Fruit fly (Drosophila melanogaster): Measurements from ENCODE around the gene CG14434.

The CG14434 gene

DNA sequence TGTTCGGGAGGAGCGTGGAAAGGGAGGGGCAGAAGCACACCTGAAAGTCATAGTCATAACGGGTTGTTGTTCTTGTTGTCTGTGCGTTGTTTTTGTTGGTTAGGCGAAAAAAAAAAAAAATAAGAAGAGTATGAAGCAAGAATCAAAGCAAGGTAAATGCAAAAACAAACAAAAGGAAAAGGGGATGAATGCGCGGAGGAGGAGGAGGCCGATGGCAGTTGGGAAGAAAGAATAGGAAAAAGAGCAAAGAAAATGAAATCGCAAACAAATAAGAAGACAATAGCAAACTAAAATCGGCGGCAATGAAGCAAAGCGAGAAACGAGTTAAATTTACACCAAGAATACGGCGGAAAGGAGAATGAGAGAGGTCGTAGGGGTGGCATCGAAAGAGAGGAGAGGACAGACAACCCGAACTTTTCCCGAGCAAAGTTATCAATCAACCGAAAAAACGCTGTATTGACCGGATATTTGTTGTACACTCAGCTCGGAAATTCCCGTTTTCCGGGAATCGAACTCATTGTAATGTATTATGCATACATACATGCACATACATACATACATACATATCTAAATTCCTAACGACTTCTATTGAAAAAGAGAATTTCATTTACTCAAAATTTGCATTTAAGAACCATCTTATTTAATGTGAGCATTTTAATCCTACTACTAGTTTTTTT, 6.4 kb downstream of the CG14434 start (continued):
- TF ChIP-seq CG15479 (GFP tag; optimal IDR thresholded peaks at IDR 0.05) (no peak), fd96Cb (tag; optimal IDR thresholded peaks at IDR 0.05) (peak; percentile 35), CG11085 (GFP tag; IDR thresholded peaks at IDR 0.05) (no peak), CG6683 (GFP tag; optimal IDR thresholded peaks at IDR 0.05) (no peak), sisA (GFP tag; IDR thresholded peaks at IDR 0.05) (no peak), CG5245 (GFP tag; optimal IDR thresholded peaks at IDR 0.05) (no peak), fu2 (GFP tag; optimal IDR thresholded peaks at IDR 0.05) (no peak), pb (GFP tag; optimal IDR thresholded peaks at IDR 0.05) (no peak), NK7.1 (GFP tag; optimal IDR thresholded peaks at IDR 0.05) (no peak), Scr (GFP tag; IDR thresholded peaks at IDR 0.05; ENCODE audit: partially characterized antibody) (no peak), ken (GFP tag; IDR thresholded peaks at IDR 0.05) (no peak), tio (GFP tag; optimal IDR thresholded peaks at IDR 0.05) (no peak), NfI (GFP tag; optimal IDR thresholded peaks at IDR 0.05) (no peak), Gsc (GFP tag; IDR thresholded peaks at IDR 0.05) (no peak), slp2 (GFP tag; optimal IDR thresholded peaks at IDR 0.05) (no peak), CG10321 (GFP tag; IDR thresholded peaks at IDR 0.05) (no peak), CG14441 (GFP tag; IDR thresholded peaks at IDR 0.05) (0 out of 2 replicates have a peak, but pooled peaks have one; percentile 28), CG9727 (GFP tag; optimal IDR thresholded peaks at IDR 0.05) (no peak), fd102C (GFP tag; optimal IDR thresholded peaks at IDR 0.05) (no peak), CG1832 (GFP tag; optimal IDR thresholded peaks at IDR 0.05) (no peak), sim (GFP tag; IDR thresholded peaks at IDR 0.05) (no peak), Awh (GFP tag; IDR thresholded peaks at IDR 0.05) (no peak), luna (GFP tag; optimal IDR thresholded peaks at IDR 0.05) (no peak), vfl (GFP tag; optimal IDR thresholded peaks at IDR 0.05) (no peak), CoRest (tag; optimal IDR thresholded peaks at IDR 0.05) (no peak), exex (tag; optimal IDR thresholded peaks at IDR 0.05) (no peak), jing (GFP tag; optimal IDR thresholded peaks at IDR 0.05) (no peak), CG3065 (GFP tag; optimal IDR thresholded peaks at IDR 0.05) (no peak), CG7357 (GFP tag; IDR thresholded peaks at IDR 0.05) (no peak), gsb (GFP tag; IDR thresholded peaks at IDR 0.05) (no peak), shn (GFP tag; optimal IDR thresholded peaks at IDR 0.05) (no peak), CG4282 (GFP tag; optimal IDR thresholded peaks at IDR 0.05) (no peak), Hmr (GFP tag; optimal IDR thresholded peaks at IDR 0.05) (no peak), tna (GFP tag; IDR thresholded peaks at IDR 0.05; ENCODE audit: partially characterized antibody) (no peak), Atf-2 (GFP tag; optimal IDR thresholded peaks at IDR 0.05) (no peak), gfzf (GFP tag; optimal IDR thresholded peaks at IDR 0.05) (no peak), Dp (GFP tag; optimal IDR thresholded peaks at IDR 0.05) (no peak), tx (GFP tag; optimal IDR thresholded peaks at IDR 0.05) (no peak), ranshi (GFP tag; IDR thresholded peaks at IDR 0.05) (no peak), sc (optimal IDR thresholded peaks at IDR 0.05) (no peak), sc (GFP tag; optimal IDR thresholded peaks at IDR 0.05) (no peak), nau (GFP tag; optimal IDR thresholded peaks at IDR 0.05) (no peak), trh (GFP tag; optimal IDR thresholded peaks at IDR 0.05) (no peak), lola (GFP tag; optimal IDR thresholded peaks at IDR 0.05) (no peak), CG8478 (optimal IDR thresholded peaks at IDR 0.05) (no peak), CG16813 (GFP tag; IDR thresholded peaks at IDR 0.05; ENCODE audit: partially characterized antibody) (no peak), yki (optimal IDR thresholded peaks at IDR 0.05) (no peak), Poxn (GFP tag; IDR thresholded peaks at IDR 0.05) (no peak), slou (GFP tag; optimal IDR thresholded peaks at IDR 0.05) (no peak), ro (GFP tag; IDR thresholded peaks at IDR 0.05) (no peak), wor (GFP tag; IDR thresholded peaks at IDR 0.05) (no peak), CG2129 (GFP tag; IDR thresholded peaks at IDR 0.05; ENCODE audit: partially characterized antibody) (no peak)
